Worm (Caenorhabditis elegans): Measurements from ENCODE around the gene cutl-2.

- TF ChIP-seq hmg-1.2 (GFP tag; IDR thresholded peaks at IDR 0.05) (no peak), attf-3 (GFP tag; conservative IDR thresholded peaks at IDR 0.05) (no peak), snpc-4 (GFP tag; optimal IDR thresholded peaks at IDR 0.05) (no peak), snpc-4 (tag; optimal IDR thresholded peaks at IDR 0.05) (no peak), mcd-1 (GFP tag; IDR thresholded peaks at IDR 0.05) (no peak)
These were observed 4.0 kb upstream of the cutl-2 start for ce11 chrII:9728506-9728905.

Measured in whole organism, young adult.